Worm (Caenorhabditis elegans) whole organism, L4 larva: ENCODE measurements around the gene ani-3.
A peak's percentile ranks its signal among the peaks of the same experiment; 100 is the strongest.

ENCODE experiments used
- F26F4.8 ChIP-seq: fragments of 200-800 bp; sonication (Bioruptor generic); conservative IDR thresholded peaks from 2 replicates; pipeline ENCODE4 v1.3.6; 2022; ENCODE audit warnings: missing genetic modification characterization, missing compliant biosample characterization
- F37D6.2 ChIP-seq: sonication (generic microtip); optimal IDR thresholded peaks from 2 replicates; lab custom pipeline; 2016; ENCODE audit warnings: mild to moderate bottlenecking, missing genetic modification characterization, missing compliant biosample characterization
- F44E2.7 ChIP-seq: fragments of 200-800 bp; sonication (Bioruptor generic); IDR thresholded peaks from 2 replicates; pipeline ENCODE4 v2.1.2; 2022; ENCODE audit warnings: missing genetic modification characterization, missing compliant biosample characterization
- F49E8.2 ChIP-seq: sonication (generic microtip); optimal IDR thresholded peaks from 2 replicates; lab custom pipeline; 2016; ENCODE audit warnings: missing compliant biosample characterization, mild to moderate bottlenecking, missing genetic modification characterization, borderline replicate concordance
- T20F7.1 ChIP-seq: fragments of 200-800 bp; sonication (Bioruptor generic); optimal IDR thresholded peaks from 2 replicates; lab custom pipeline; 2018; ENCODE audit warnings: mild to moderate bottlenecking, missing genetic modification characterization, missing compliant biosample characterization
- T26A8.4 ChIP-seq: fragments of 200-800 bp; sonication (Bioruptor generic); IDR thresholded peaks from 2 replicates; pipeline ENCODE4 v1.3.6; 2022; ENCODE audit warnings: missing genetic modification characterization, missing compliant biosample characterization
- Y48G9A.11 ChIP-seq: fragments of 200-800 bp; sonication (Bioruptor generic); IDR thresholded peaks from 2 replicates; pipeline ENCODE4 v1.3.6; 2022; ENCODE audit warnings: missing genetic modification reagents, missing genetic modification characterization, missing compliant biosample characterization
- aha-1 ChIP-seq: fragments of 150-350 bp; peaks from one replicate; lab custom pipeline; 2014; ENCODE audit warnings: missing biosample characterization, missing genetic modification characterization
- aly-2 ChIP-seq: sonication (generic microtip); optimal IDR thresholded peaks from 2 replicates; lab custom pipeline; 2018; ENCODE audit warnings: missing biosample characterization, missing genetic modification characterization
- attf-4 ChIP-seq: sonication (generic microtip); optimal IDR thresholded peaks from 3 replicates; lab custom pipeline; 2017; ENCODE audit warnings: missing biosample characterization, missing genetic modification characterization
- ceh-28 ChIP-seq: fragments of 150-350 bp; optimal IDR thresholded peaks from 2 replicates; lab custom pipeline; 2014; ENCODE audit warnings: missing biosample characterization, missing genetic modification reagents, missing genetic modification characterization
- ceh-44 ChIP-seq: fragments of 200-800 bp; sonication (Bioruptor generic); IDR thresholded peaks from 2 replicates; pipeline ENCODE4 v1.3.6; 2022; ENCODE audit warnings: missing genetic modification reagents, missing genetic modification characterization, missing compliant biosample characterization
- ctbp-1 ChIP-seq: fragments of 200-800 bp; sonication (Bioruptor generic); IDR thresholded peaks from 2 replicates; pipeline ENCODE4 v1.3.6; 2022; ENCODE audit warnings: missing genetic modification reagents, missing genetic modification characterization, missing compliant biosample characterization
- dmd-6 ChIP-seq: fragments of 200-800 bp; sonication (Bioruptor generic); IDR thresholded peaks from 2 replicates; pipeline ENCODE4 v1.3.6; 2022; ENCODE audit warnings: missing genetic modification reagents, missing genetic modification characterization, missing compliant biosample characterization
- egl-27 ChIP-seq: sonication (generic microtip); optimal IDR thresholded peaks from 3 replicates; lab custom pipeline; 2017; ENCODE audit warnings: missing biosample characterization, missing genetic modification reagents, missing genetic modification characterization
- egl-43 ChIP-seq: fragments of 200-800 bp; sonication (Bioruptor generic); IDR thresholded peaks from 2 replicates; pipeline ENCODE4 v1.3.6; 2022; ENCODE audit warnings: missing genetic modification reagents, missing genetic modification characterization, missing compliant biosample characterization
- fos-1 ChIP-seq: fragments of 150-350 bp; optimal IDR thresholded peaks from 2 replicates; lab custom pipeline; 2014; ENCODE audit warnings: missing biosample characterization, missing genetic modification characterization
- hif-1 ChIP-seq, 2 experiments: sonication (generic microtip); optimal IDR thresholded peaks; 2 replicates each; lab custom pipeline; 2016 to 2017; ENCODE audit warnings: missing compliant biosample characterization in 2 of 2, missing genetic modification characterization in 2 of 2, missing genetic modification reagents in 2 of 2, missing genotype in 2 of 2, mild to moderate bottlenecking in 1 of 2
- hlh-11 ChIP-seq: fragments of 200-800 bp; sonication (Bioruptor generic); optimal IDR thresholded peaks from 2 replicates; lab custom pipeline; 2018; ENCODE audit warnings: mild to moderate bottlenecking, missing genetic modification characterization, missing compliant biosample characterization
- lin-1 ChIP-seq: fragments of 200-800 bp; sonication (Bioruptor generic); IDR thresholded peaks from 2 replicates; pipeline ENCODE4 v1.3.6; 2022; ENCODE audit warnings: missing genetic modification reagents, missing genetic modification characterization, missing compliant biosample characterization
- lin-13 ChIP-seq: fragments of 150-350 bp; optimal IDR thresholded peaks from 2 replicates; lab custom pipeline; 2014; ENCODE audit warnings: missing biosample characterization, missing genetic modification reagents, missing genetic modification characterization
- lin-15B ChIP-seq: fragments of 150-350 bp; sonication (generic microtip); optimal IDR thresholded peaks from 3 replicates; lab custom pipeline; 2014; ENCODE audit warnings: missing biosample characterization, missing genetic modification characterization
- lin-38 ChIP-seq: fragments of 200-800 bp; sonication (Bioruptor generic); IDR thresholded peaks from 2 replicates; pipeline ENCODE4 v1.3.6; 2022; ENCODE audit warnings: missing genetic modification reagents, missing genetic modification characterization, missing compliant biosample characterization
- mep-1 ChIP-seq: fragments of 150-350 bp; sonication (generic microtip); optimal IDR thresholded peaks from 3 replicates; lab custom pipeline; 2014; ENCODE audit warnings: missing biosample characterization, missing genetic modification characterization
- mxl-2 ChIP-seq: fragments of 200-800 bp; sonication (Bioruptor generic); conservative IDR thresholded peaks from 2 replicates; pipeline ENCODE4 v1.3.6; 2022; ENCODE audit warnings: missing genetic modification reagents, missing genetic modification characterization, missing compliant biosample characterization
- nhr-41 ChIP-seq: fragments of 200-800 bp; sonication (Bioruptor generic); IDR thresholded peaks from 2 replicates; pipeline ENCODE4 v1.3.6; 2022; ENCODE audit warnings: missing genetic modification reagents, missing genetic modification characterization, missing compliant biosample characterization
- nhr-42 ChIP-seq: fragments of 200-800 bp; sonication (Bioruptor generic); IDR thresholded peaks from 2 replicates; pipeline ENCODE4 v1.3.6; 2022; ENCODE audit warnings: missing genetic modification characterization, missing compliant biosample characterization
- nhr-77 ChIP-seq: fragments of 150-350 bp; optimal IDR thresholded peaks from 2 replicates; lab custom pipeline; 2014; ENCODE audit warnings: missing biosample characterization, missing genetic modification characterization
- pqm-1 ChIP-seq: sonication (generic microtip); optimal IDR thresholded peaks from 2 replicates; lab custom pipeline; 2017; ENCODE audit warnings: missing biosample characterization, missing genetic modification characterization
- rbr-2 ChIP-seq: sonication (generic microtip); optimal IDR thresholded peaks from 2 replicates; lab custom pipeline; 2016; ENCODE audit warnings: missing genotype, missing genetic modification characterization, missing compliant biosample characterization
- saeg-2 ChIP-seq: fragments of 200-800 bp; sonication (Bioruptor generic); IDR thresholded peaks from 2 replicates; pipeline ENCODE4 v1.3.6; 2022; ENCODE audit warnings: missing genetic modification reagents, missing genetic modification characterization, missing compliant biosample characterization
- set-16 ChIP-seq: fragments of 200-800 bp; sonication (Bioruptor generic); IDR thresholded peaks from 2 replicates; pipeline ENCODE4 v1.3.6; 2022; ENCODE audit warnings: missing genetic modification reagents, missing genetic modification characterization, missing compliant biosample characterization
- snpc-4 ChIP-seq: fragments of 150-350 bp; optimal IDR thresholded peaks from 2 replicates; lab custom pipeline; 2014; ENCODE audit warnings: missing biosample characterization, missing genetic modification characterization
- spr-1 ChIP-seq: sonication (generic microtip); optimal IDR thresholded peaks from 2 replicates; lab custom pipeline; 2016; ENCODE audit warnings: mild to moderate bottlenecking, missing genetic modification characterization, missing compliant biosample characterization
- tag-97 ChIP-seq: fragments of 200-800 bp; sonication (Bioruptor generic); IDR thresholded peaks from 2 replicates; pipeline ENCODE4 v1.3.6; 2022; ENCODE audit warnings: missing genetic modification characterization, missing compliant biosample characterization
- unc-39 ChIP-seq: sonication (generic microtip); optimal IDR thresholded peaks from 2 replicates; lab custom pipeline; 2017; ENCODE audit warnings: missing biosample characterization, missing genetic modification characterization
- zfp-2 ChIP-seq: sonication (generic microtip); optimal IDR thresholded peaks from 2 replicates; lab custom pipeline; 2016; ENCODE audit warnings: mild to moderate bottlenecking, missing genetic modification characterization, missing compliant biosample characterization

Gene ani-3

ce11 chrV:19722881-19723280, 25.3 kb downstream of the ani-3 start (continued):
- TF ChIP-seq egl-43 (GFP tag; lab: Robert Waterston, UW), result peak; percentile 87
- no peak for TF ChIP-seq F49E8.2
- TF ChIP-seq rbr-2, result no peak
- TF ChIP-seq egl-27, result no peak
- no peak for TF ChIP-seq snpc-4 (tag; lab: Kevin White, UChicago)
- no peak for TF ChIP-seq lin-15B (tag; lab: Kevin White, UChicago)
- TF ChIP-seq fos-1, result no peak
- TF ChIP-seq lin-1 (GFP tag; lab: Robert Waterston, UW), result 0 out of 2 replicates have a peak, but pooled peaks have one; percentile 20
- TF ChIP-seq F44E2.7, result 0 out of 2 replicates have a peak, but pooled peaks have one; percentile 40
- TF ChIP-seq T26A8.4 (GFP tag; lab: Robert Waterston, UW), result no peak
- TF ChIP-seq saeg-2, result 0 out of 2 replicates have a peak, but pooled peaks have one; percentile 56
- no peak for TF ChIP-seq hif-1 (tag; optimal IDR thresholded peaks at IDR 0.05; lab: Kevin White, UChicago)
- TF ChIP-seq nhr-42 (GFP tag; lab: Robert Waterston, UW), result 0 out of 2 replicates have a peak, but pooled peaks have one; percentile 51
- no peak for TF ChIP-seq T20F7.1
- no peak for TF ChIP-seq aly-2 (tag; lab: Kevin White, UChicago)
- TF ChIP-seq dmd-6 (GFP tag; lab: Robert Waterston, UW), result peak; percentile 52

DNA sequence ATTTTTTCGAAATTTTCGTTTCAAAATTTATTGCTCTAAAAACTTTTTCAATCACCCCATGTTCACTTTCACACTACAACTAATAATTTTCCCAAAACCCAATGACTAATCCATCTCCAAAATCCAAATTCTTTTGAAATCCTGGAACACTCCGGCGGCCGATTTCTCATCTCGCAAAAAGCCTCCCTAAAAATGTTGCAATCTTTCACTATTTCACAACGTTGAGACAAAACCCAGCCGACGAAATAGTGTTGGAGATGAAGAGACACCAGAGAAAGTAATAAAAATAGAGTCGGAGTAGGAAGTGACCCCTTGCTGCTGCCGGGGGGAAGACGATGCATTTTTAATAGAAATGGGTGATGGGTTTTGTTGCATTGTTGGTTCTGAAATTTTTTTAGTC, 27.1 kb downstream of the ani-3 start:
- TF ChIP-seq pqm-1 (tag; lab: Kevin White, UChicago), result no peak
- no peak for TF ChIP-seq unc-39 (tag; lab: Kevin White, UChicago)
- peak; percentile 75 for TF ChIP-seq aha-1 (tag; lab: Kevin White, UChicago)

ce11 chrV:19727990-19728389, 30.5 kb downstream of the ani-3 start:
- TF ChIP-seq lin-13, result peak; percentile 9
- no peak for TF ChIP-seq nhr-77 (tag; lab: Kevin White, UChicago)
- peak; percentile 75 for TF ChIP-seq set-16 (GFP tag; lab: Robert Waterston, UW)

DNA sequence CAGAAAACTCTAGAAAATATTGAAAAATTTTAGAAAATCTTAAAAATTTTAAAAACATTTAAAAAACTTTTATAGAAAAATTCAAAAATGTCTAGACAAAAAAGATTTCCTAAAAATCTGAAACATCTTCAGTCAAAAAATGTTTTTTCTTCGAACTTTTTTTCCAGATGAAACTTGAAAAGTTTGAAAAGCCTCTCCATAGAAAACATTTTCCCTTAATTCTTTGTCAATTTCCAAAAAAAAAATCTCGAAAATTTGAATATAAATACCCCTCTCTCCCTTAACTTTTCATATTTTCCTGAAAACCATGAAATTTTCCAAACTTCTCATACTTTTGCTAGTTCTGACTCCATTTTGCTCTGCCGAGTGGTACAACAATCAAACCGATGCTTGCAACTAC, 31.2 kb downstream of the ani-3 start, which contains the start of gene Y116F11A.3:
Y116F11A.3 (plus strand) TSS at position 301 of the 400 bp plus-strand sequence.
- TF ChIP-seq F37D6.2 (tag; lab: Kevin White, UChicago) (no peak), F44E2.7 (no peak), ctbp-1 (GFP tag; lab: Robert Waterston, UW) (no peak), tag-97 (GFP tag; lab: Robert Waterston, UW) (no peak), zfp-2 (tag; lab: Kevin White, UChicago) (no peak), lin-38 (no peak), unc-39 (tag; lab: Kevin White, UChicago) (no peak), nhr-41 (GFP tag; lab: Robert Waterston, UW) (no peak), ceh-28 (tag; lab: Kevin White, UChicago) (no peak), hlh-11 (tag; lab: Kevin White, UChicago) (no peak), attf-4 (tag; lab: Kevin White, UChicago) (no peak), ceh-44 (GFP tag; lab: Robert Waterston, UW) (no peak), Y48G9A.11 (GFP tag; lab: Robert Waterston, UW) (no peak), mxl-2 (GFP tag; lab: Robert Waterston, UW) (no peak), spr-1 (tag; lab: Kevin White, UChicago) (no peak), F26F4.8 (GFP tag; lab: Robert Waterston, UW) (no peak), saeg-2 (no peak), mep-1 (tag; lab: Kevin White, UChicago) (no peak)
- TF ChIP-seq, all 104 proteins: peak for 0
